Worm (Caenorhabditis elegans): ENCODE results near the gene VZK822L.2.

The VZK822L.2 gene

ce11 chrIV:11911723-11912122 lies at the start of gene VZK822L.2:
TSS of gene VZK822L.2 (plus strand) at chrIV:11912023.
- no peak for TF ChIP-seq aly-2 (tag; optimal IDR thresholded peaks at IDR 0.05)
- TF ChIP-seq elt-2 (tag; optimal IDR thresholded peaks at IDR 0.05): peak; percentile 43
- TF ChIP-seq pqm-1 (tag; optimal IDR thresholded peaks at IDR 0.05): peak; percentile 39
- no peak for TF ChIP-seq eor-1 (tag; optimal IDR thresholded peaks at IDR 0.05)
- no peak for TF ChIP-seq sea-2 (GFP tag; optimal IDR thresholded peaks at IDR 0.05)
- no peak for TF ChIP-seq nhr-76 (tag; optimal IDR thresholded peaks at IDR 0.05)
- no peak for TF ChIP-seq pha-4 (tag; optimal IDR thresholded peaks at IDR 0.05)

DNA sequence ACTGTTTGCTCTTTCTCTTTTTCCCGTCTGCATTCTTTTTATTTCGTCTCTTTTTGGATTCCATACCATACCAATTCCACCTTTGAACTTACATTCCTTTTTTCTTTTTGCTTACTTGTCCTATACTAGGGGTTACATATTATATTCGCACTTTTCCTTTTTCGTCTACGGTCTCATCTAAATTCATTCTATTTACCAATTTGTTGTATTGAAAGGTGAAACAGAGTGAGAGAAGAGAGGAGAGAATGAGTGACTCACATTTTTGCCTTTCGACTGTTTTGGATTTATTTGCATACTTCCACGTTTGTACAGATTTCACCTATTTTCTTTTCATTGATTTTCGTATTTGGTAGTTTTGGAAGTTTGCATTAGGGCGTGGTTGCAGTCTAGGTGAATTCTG lies 48.4 kb upstream of the VZK822L.2 start:
- TF ChIP-seq tbx-2 (tag; optimal IDR thresholded peaks at IDR 0.05): no peak
- TF ChIP-seq nhr-28 (tag; optimal IDR thresholded peaks at IDR 0.05): no peak
- TF ChIP-seq pha-4 (tag; optimal IDR thresholded peaks at IDR 0.05): peak; percentile 80
- no peak for TF ChIP-seq fkh-10 (GFP tag; optimal IDR thresholded peaks at IDR 0.05)
- no peak for TF ChIP-seq nhr-12 (tag; optimal IDR thresholded peaks at IDR 0.05)
- no peak for TF ChIP-seq sea-2 (GFP tag; optimal IDR thresholded peaks at IDR 0.05)
- no peak for TF ChIP-seq lin-39 (tag; optimal IDR thresholded peaks at IDR 0.05)
- TF ChIP-seq snpc-4 (tag; optimal IDR thresholded peaks at IDR 0.05): no peak
- TF ChIP-seq pqm-1 (tag; optimal IDR thresholded peaks at IDR 0.05): no peak
- TF ChIP-seq hmg-11 (tag; optimal IDR thresholded peaks at IDR 0.05): peak; percentile 2
- no peak for TF ChIP-seq egl-5 (tag; optimal IDR thresholded peaks at IDR 0.05)
- no peak for TF ChIP-seq nhr-11 (tag; optimal IDR thresholded peaks at IDR 0.05)

DNA sequence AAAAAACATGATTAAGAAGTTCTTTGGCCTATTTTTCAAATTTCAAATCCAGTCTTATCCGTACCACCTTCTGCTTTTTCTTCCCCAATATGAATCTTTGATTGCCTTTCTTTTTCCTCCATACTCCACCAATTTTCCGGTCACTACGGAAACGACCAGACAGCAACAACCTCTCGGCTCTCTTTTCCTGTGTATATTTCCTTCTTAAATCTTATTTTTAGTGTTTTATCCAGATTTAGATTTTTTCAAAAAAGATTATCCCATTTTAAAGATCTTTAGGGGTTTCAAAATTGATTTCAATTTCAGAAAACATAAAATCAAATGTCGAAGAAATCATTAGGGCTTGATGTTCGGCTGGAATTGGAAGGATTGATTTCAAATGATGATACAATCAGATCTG lies 47.6 kb upstream of the VZK822L.2 start, which contains the start of gene trpa-1:
TSS of gene trpa-1 (plus strand) at position 301 of the 400 bp plus-strand sequence.
- TF ChIP-seq nhr-23 (tag; optimal IDR thresholded peaks at IDR 0.05) (no peak), pha-4 (tag; optimal IDR thresholded peaks at IDR 0.05) (no peak), nhr-76 (tag; optimal IDR thresholded peaks at IDR 0.05) (no peak), sea-2 (GFP tag; optimal IDR thresholded peaks at IDR 0.05) (no peak), ceh-9 (tag; optimal IDR thresholded peaks at IDR 0.05) (no peak), nhr-11 (tag; optimal IDR thresholded peaks at IDR 0.05) (no peak), unc-62 (GFP tag; optimal IDR thresholded peaks at IDR 0.05) (no peak), mdl-1 (tag; optimal IDR thresholded peaks at IDR 0.05) (no peak)

DNA sequence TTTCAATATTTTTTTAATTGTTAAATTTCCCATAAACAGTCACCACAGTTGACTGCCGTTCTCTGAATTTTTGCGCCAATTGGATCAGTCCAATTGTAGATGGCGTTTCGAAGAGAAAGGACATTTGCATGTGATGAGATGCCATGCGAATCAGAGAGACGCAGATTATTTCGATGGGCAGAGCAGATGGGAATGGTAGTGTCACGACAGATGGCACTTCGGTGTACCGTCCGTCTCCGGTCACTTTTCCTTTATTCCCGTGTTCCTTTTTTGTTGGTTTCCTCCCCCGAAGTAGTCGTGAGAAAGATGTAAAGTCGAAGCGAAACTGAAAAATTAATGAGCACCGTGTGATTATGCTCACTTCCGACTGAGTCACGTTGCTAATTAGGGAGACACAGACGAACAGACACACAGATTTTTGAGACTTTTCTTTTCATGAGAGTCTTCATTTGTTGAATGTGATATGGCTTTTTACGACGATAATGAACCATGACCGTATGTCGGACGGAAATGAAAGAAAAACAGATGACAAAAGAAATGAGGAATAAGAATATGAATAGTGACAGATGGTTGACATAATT lies 44.1 kb upstream of the VZK822L.2 start:
- no peak for TF ChIP-seq ceh-9 (tag; optimal IDR thresholded peaks at IDR 0.05)
- no peak for TF ChIP-seq sea-2 (GFP tag; optimal IDR thresholded peaks at IDR 0.05)
- TF ChIP-seq eor-1 (tag; optimal IDR thresholded peaks at IDR 0.05): no peak
- TF ChIP-seq lsy-12 (tag; optimal IDR thresholded peaks at IDR 0.05): no peak
- TF ChIP-seq elt-3 (tag; optimal IDR thresholded peaks at IDR 0.05): no peak
- no peak for TF ChIP-seq nhr-77 (tag; optimal IDR thresholded peaks at IDR 0.05)
- no peak for TF ChIP-seq tbx-2 (tag; optimal IDR thresholded peaks at IDR 0.05)
- TF ChIP-seq unc-62 (GFP tag; optimal IDR thresholded peaks at IDR 0.05): no peak
- no peak for TF ChIP-seq ceh-82 (tag; optimal IDR thresholded peaks at IDR 0.05)
- TF ChIP-seq egl-27 (tag; optimal IDR thresholded peaks at IDR 0.05): no peak

ce11 chrIV:11868452-11868851 lies 43.4 kb upstream of the VZK822L.2 start:
- no peak for TF ChIP-seq aly-2 (tag; optimal IDR thresholded peaks at IDR 0.05)

DNA sequence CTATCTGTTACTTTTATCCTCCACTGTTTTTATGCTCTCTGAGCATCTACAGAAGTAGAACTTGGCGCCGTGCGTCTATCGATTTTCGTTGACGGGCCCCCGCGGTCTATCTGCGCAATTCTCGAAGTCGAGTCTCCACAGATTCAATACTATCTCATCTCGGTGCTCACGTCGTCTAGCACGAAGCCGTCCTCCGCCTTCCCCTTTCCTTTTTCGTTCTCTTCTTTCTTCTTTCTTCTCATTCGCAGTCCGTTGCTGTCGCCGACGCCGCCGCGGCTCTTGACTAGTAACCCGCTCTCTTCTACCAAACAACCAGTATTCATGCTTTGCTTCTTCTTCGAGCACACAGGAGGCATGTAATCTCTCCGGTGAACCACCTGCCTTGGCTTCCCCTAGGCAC lies 40.7 kb upstream of the VZK822L.2 start:
- no peak for TF ChIP-seq egl-5 (tag; optimal IDR thresholded peaks at IDR 0.05)
- no peak for TF ChIP-seq nhr-43 (tag; optimal IDR thresholded peaks at IDR 0.05; ENCODE audit: poor library complexity, severe bottlenecking)
- TF ChIP-seq sea-2 (GFP tag; optimal IDR thresholded peaks at IDR 0.05): no peak
- peak; percentile 10 for TF ChIP-seq snpc-4 (tag; optimal IDR thresholded peaks at IDR 0.05)
- TF ChIP-seq ztf-4 (tag; optimal IDR thresholded peaks at IDR 0.05): no peak
- no peak for TF ChIP-seq nhr-11 (tag; optimal IDR thresholded peaks at IDR 0.05)
- no peak for TF ChIP-seq nhr-76 (tag; optimal IDR thresholded peaks at IDR 0.05)
- no peak for TF ChIP-seq mml-1 (tag; optimal IDR thresholded peaks at IDR 0.05)
- TF ChIP-seq fkh-10 (GFP tag; optimal IDR thresholded peaks at IDR 0.05): peak; percentile 16
- no peak for TF ChIP-seq jun-1 (tag; optimal IDR thresholded peaks at IDR 0.05)
- no peak for TF ChIP-seq skn-1 (tag; optimal IDR thresholded peaks at IDR 0.05)
- no peak for TF ChIP-seq hmg-11 (tag; optimal IDR thresholded peaks at IDR 0.05)
- TF ChIP-seq ceh-16 (tag; optimal IDR thresholded peaks at IDR 0.05): no peak
- no peak for TF ChIP-seq egl-27 (tag; optimal IDR thresholded peaks at IDR 0.05)
- peak; percentile 25 for TF ChIP-seq lin-15B (tag; optimal IDR thresholded peaks at IDR 0.05)
- peak; percentile 69 for TF ChIP-seq nfya-1 (tag; optimal IDR thresholded peaks at IDR 0.05; ENCODE audit: insufficient read depth)
- TF ChIP-seq lin-39 (tag; optimal IDR thresholded peaks at IDR 0.05): peak; percentile 31
- no peak for TF ChIP-seq daf-12 (tag; optimal IDR thresholded peaks at IDR 0.05)
- no peak for TF ChIP-seq aly-2 (tag; optimal IDR thresholded peaks at IDR 0.05)
- no peak for TF ChIP-seq nhr-77 (tag; optimal IDR thresholded peaks at IDR 0.05)
- TF ChIP-seq pqm-1 (tag; optimal IDR thresholded peaks at IDR 0.05): no peak
- TF ChIP-seq eor-1 (tag; optimal IDR thresholded peaks at IDR 0.05): no peak
- TF ChIP-seq zag-1 (tag; optimal IDR thresholded peaks at IDR 0.05): no peak
- TF ChIP-seq fos-1 (tag; optimal IDR thresholded peaks at IDR 0.05): no peak
- TF ChIP-seq nhr-237 (tag; optimal IDR thresholded peaks at IDR 0.05): no peak
